Fruit fly (Drosophila melanogaster) whole organism, pupa: ENCODE measurements around the gene L2HGDH.

Experiments
- CG10348 ChIP-seq: fragments of 200-800 bp; sonication (Bioruptor generic); IDR thresholded peaks from 2 replicates; pipeline ENCODE4 v1.3.6; 2022; ENCODE audit warnings: missing biosample characterization, missing genetic modification characterization
- CG12605 ChIP-seq: fragments of 200-800 bp; sonication (Bioruptor generic); IDR thresholded peaks from 2 replicates; pipeline ENCODE4 v1.3.6; 2022; ENCODE audit warnings: missing biosample characterization, missing genetic modification characterization
- CG13204 ChIP-seq: fragments of 200-800 bp; sonication (Bioruptor generic); optimal IDR thresholded peaks from 2 replicates; lab custom pipeline; 2018; ENCODE audit warnings: missing biosample characterization, mild to moderate bottlenecking, missing genetic modification characterization, moderate library complexity
- CG14655 ChIP-seq: fragments of 200-800 bp; sonication (Bioruptor generic); optimal IDR thresholded peaks from 3 replicates; lab custom pipeline; 2017; ENCODE audit warnings: mild to moderate bottlenecking, missing biosample characterization, missing genetic modification reagents, missing genetic modification characterization
- CG15710 ChIP-seq: fragments of 200-800 bp; sonication (Bioruptor generic); optimal IDR thresholded peaks from 2 replicates; lab custom pipeline; 2018; ENCODE audit warnings: missing biosample characterization, mild to moderate bottlenecking, missing genetic modification characterization, moderate library complexity
- CG17806 ChIP-seq: fragments of 200-800 bp; sonication (Bioruptor generic); optimal IDR thresholded peaks from 2 replicates; lab custom pipeline; 2018; ENCODE audit warnings: missing biosample characterization, mild to moderate bottlenecking, missing genetic modification characterization, moderate library complexity
- CG32121 ChIP-seq: fragments of 200-800 bp; sonication (Bioruptor generic); IDR thresholded peaks from 2 replicates; pipeline ENCODE4 v1.3.6; 2022; ENCODE audit warnings: missing biosample characterization, missing genetic modification characterization
- CG34367 ChIP-seq: fragments of 200-800 bp; sonication (Bioruptor generic); optimal IDR thresholded peaks from 2 replicates; lab custom pipeline; 2018; ENCODE audit warnings: missing biosample characterization, mild to moderate bottlenecking, missing genetic modification characterization
- CG4496 ChIP-seq: fragments of 200-800 bp; sonication (Bioruptor generic); IDR thresholded peaks from 3 replicates; pipeline ENCODE4 v1.3.6; 2022; ENCODE audit warnings: missing biosample characterization, missing genetic modification characterization
- CG8159 ChIP-seq: fragments of 200-800 bp; sonication (Bioruptor generic); optimal IDR thresholded peaks from 3 replicates; lab custom pipeline; 2018; ENCODE audit warnings: missing biosample characterization, mild to moderate bottlenecking, missing genetic modification characterization, moderate library complexity
- CG8301 ChIP-seq: fragments of 200-800 bp; sonication (Bioruptor generic); optimal IDR thresholded peaks from 2 replicates; lab custom pipeline; 2018; ENCODE audit warnings: missing biosample characterization, mild to moderate bottlenecking, missing genetic modification characterization
- CG9948 ChIP-seq: fragments of 200-800 bp; sonication (Bioruptor generic); optimal IDR thresholded peaks from 2 replicates; lab custom pipeline; 2018; ENCODE audit warnings: missing biosample characterization, mild to moderate bottlenecking, missing genetic modification characterization, moderate library complexity
- D1 ChIP-seq: fragments of 200-800 bp; sonication (Bioruptor generic); optimal IDR thresholded peaks from 2 replicates; lab custom pipeline; 2018; ENCODE audit warnings: missing biosample characterization, mild to moderate bottlenecking, missing genetic modification characterization, moderate library complexity
- EcR ChIP-seq: fragments of 200-800 bp; sonication (Bioruptor generic); optimal IDR thresholded peaks from 3 replicates; lab custom pipeline; 2019; ENCODE audit warnings: missing biosample characterization, missing genetic modification characterization, mild to moderate bottlenecking, moderate library complexity, missing genetic modification reagents
- Ets98B ChIP-seq: fragments of 200-800 bp; sonication (Bioruptor generic); IDR thresholded peaks from 2 replicates; pipeline ENCODE4 v1.3.6; 2022; ENCODE audit warnings: missing biosample characterization, missing genetic modification characterization
- Pif1A ChIP-seq: fragments of 200-800 bp; sonication (Bioruptor generic); optimal IDR thresholded peaks from 3 replicates; lab custom pipeline; 2016; ENCODE audit warnings: missing biosample characterization, missing genetic modification characterization
- Pif1B ChIP-seq: fragments of 200-800 bp; sonication (Bioruptor generic); optimal IDR thresholded peaks from 3 replicates; lab custom pipeline; 2016; ENCODE audit warnings: missing biosample characterization, missing genetic modification characterization
- Snoo ChIP-seq: fragments of 200-800 bp; sonication (Bioruptor generic); optimal IDR thresholded peaks from 3 replicates; lab custom pipeline; 2017; ENCODE audit warnings: missing biosample characterization, mild to moderate bottlenecking, missing genetic modification characterization, inconsistent platforms
- fd96Ca ChIP-seq: fragments of 200-800 bp; sonication (Bioruptor generic); IDR thresholded peaks from 3 replicates; pipeline ENCODE4 v1.3.6; 2022; ENCODE audit warnings: missing biosample characterization, missing genetic modification characterization
- gl ChIP-seq: fragments of 200-800 bp; sonication (Bioruptor generic); optimal IDR thresholded peaks from 2 replicates; lab custom pipeline; 2018; ENCODE audit warnings: missing biosample characterization, mild to moderate bottlenecking, missing genetic modification characterization
- rn ChIP-seq: fragments of 200-800 bp; sonication (Bioruptor generic); IDR thresholded peaks from 2 replicates; pipeline ENCODE4 v1.3.6; 2022; ENCODE audit warnings: missing biosample characterization, missing genetic modification characterization

L2HGDH gene

DNA sequence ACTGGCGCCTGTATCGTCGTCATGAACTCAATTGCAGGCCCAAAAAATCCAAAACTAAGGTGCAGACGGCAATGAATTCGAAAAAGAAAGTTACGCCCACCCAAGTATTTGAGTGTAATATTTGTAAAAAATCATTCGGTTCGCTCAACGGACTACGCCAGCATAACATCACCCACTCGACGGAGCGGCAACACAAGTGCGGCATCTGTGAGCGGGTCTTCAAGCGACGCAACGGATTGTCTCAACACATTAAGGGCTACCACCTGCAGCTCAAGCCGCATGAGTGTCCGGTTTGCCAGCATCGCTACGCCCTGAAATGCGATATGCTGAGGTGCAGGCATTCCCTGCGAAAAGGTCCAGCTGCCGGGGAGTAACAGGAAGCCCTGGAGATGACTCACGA lies 2.5 kb upstream of the L2HGDH start:
- TF ChIP-seq CG14655 (no peak), Pif1B (no peak), EcR (GFP tag; lab: Kevin White, UChicago) (no peak), rn (GFP tag; lab: Robert Waterston, UW) (no peak), CG15710 (tag; lab: Kevin White, UChicago) (no peak), CG13204 (GFP tag; lab: Kevin White, UChicago) (no peak), CG34367 (tag; lab: Kevin White, UChicago) (no peak), CG32121 (GFP tag; lab: Robert Waterston, UW) (no peak), CG9948 (tag; lab: Kevin White, UChicago) (no peak), CG4496 (no peak), CG17806 (tag; lab: Kevin White, UChicago) (no peak)

DNA sequence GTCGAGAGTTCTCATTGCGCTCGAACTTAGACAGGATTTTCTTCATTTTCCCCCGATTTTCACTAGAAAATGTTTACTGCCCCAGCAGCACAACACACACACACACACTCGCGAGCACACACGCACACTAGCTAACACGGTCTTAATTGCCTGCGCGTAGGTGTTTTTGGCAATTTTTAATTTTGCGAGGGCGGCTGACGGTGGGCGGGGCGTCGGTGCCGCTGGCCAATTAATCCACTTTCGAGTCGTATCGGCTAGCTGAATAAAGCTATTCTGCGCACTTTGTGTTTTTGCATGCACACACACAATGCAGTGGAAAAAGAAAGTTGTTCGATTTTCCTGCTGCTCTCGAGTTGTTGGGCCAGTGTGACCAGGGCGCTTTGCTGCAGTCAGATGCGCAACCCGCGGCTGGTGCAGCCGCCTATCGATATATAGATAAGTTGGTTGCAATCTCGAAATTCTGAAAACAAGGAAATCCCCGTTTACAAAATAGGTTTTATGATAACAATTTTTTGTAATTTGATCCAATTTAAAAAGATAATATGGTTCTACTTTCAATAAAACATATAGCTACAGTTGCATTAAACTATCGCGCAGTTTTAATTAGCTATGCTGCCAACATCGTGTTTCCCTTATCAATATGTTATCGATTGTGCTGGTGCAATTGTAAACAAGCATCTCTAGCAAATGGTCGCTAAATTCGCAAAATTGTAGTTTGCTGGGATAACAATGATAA lies 5.7 kb downstream of the L2HGDH start, which contains the start of the genes Nak and Tango6:
Gene Nak, minus strand, starts transcription at position 375 of the 736 bp plus-strand sequence.
Gene Tango6, plus strand, starts transcription at position 659 of the 736 bp plus-strand sequence.
- no peak for TF ChIP-seq CG34367 (tag; lab: Kevin White, UChicago)
- TF ChIP-seq CG8159, result peak; percentile 33
- TF ChIP-seq Pif1A (GFP tag; lab: Kevin White, UChicago), result no peak
- TF ChIP-seq CG8301 (tag; lab: Kevin White, UChicago), result no peak
- no peak for TF ChIP-seq CG10348 (GFP tag; lab: Robert Waterston, UW)
- TF ChIP-seq gl (tag; lab: Kevin White, UChicago), result no peak
- no peak for TF ChIP-seq CG9948 (tag; lab: Kevin White, UChicago)
- no peak for TF ChIP-seq fd96Ca (GFP tag; lab: Robert Waterston, UW)
- no peak for TF ChIP-seq CG14655
- no peak for TF ChIP-seq Pif1B
- TF ChIP-seq CG15710 (tag; lab: Kevin White, UChicago), result peak; percentile 25
- TF ChIP-seq Snoo (tag; lab: Kevin White, UChicago), result no peak
- no peak for TF ChIP-seq Ets98B (GFP tag; lab: Robert Waterston, UW)
- TF ChIP-seq CG4496, result no peak
- no peak for TF ChIP-seq CG12605 (GFP tag; lab: Robert Waterston, UW)
- TF ChIP-seq CG13204 (GFP tag; lab: Kevin White, UChicago), result no peak
- TF ChIP-seq CG32121 (GFP tag; lab: Robert Waterston, UW), result no peak
- no peak for TF ChIP-seq rn (GFP tag; lab: Robert Waterston, UW)
- peak; percentile 27 for TF ChIP-seq EcR (GFP tag; lab: Kevin White, UChicago)
- no peak for TF ChIP-seq CG17806 (tag; lab: Kevin White, UChicago)
- TF ChIP-seq, all 21 proteins: peak for 3

DNA sequence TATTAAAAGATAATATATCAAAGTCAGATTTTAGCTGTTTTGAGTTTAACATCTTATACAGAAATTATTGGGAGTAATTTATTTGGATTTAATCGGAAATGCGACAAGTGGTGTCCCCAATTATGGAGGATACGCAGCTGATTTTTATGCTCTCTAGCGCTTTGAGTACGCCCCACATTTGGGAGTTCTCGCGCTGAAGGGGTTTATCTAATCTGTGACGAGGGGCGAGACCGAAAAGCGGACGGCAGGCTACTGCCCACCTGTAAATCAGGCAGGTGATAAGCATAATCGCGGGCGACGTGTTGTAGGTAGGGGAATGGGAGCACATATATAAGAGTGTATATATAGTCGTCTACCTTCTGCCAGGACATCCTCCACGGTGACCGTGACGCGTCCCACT lies 6.4 kb downstream of the L2HGDH start:
- TF ChIP-seq Pif1A (GFP tag; lab: Kevin White, UChicago) (no peak), CG15710 (tag; lab: Kevin White, UChicago) (no peak)
- TF ChIP-seq, all 21 proteins: peak for 0

DNA sequence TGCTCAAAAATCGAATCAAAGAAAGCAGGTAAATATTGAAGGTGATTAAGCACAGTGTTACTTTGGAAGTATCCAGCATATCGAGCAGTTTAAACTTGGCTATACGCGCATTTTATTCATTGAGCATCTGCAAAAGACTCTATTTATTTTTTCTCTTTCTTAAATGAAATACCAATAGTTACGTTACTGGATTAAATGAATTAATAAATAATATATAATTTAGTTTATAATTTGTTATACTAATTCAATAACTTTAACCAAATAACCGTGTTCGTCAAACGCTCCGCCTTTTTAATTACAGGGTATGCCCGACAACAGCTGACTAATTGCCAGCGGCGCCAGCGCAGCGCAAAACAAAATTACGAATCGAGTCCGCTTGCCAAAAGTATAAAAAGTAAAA lies 7.4 kb downstream of the L2HGDH start:
- TF ChIP-seq D1, result no peak
- TF ChIP-seq rn (GFP tag; lab: Robert Waterston, UW), result no peak
- no peak for TF ChIP-seq Pif1A (GFP tag; lab: Kevin White, UChicago)
- no peak for TF ChIP-seq gl (tag; lab: Kevin White, UChicago)
- peak; percentile 56; the same call in 1 of the 2 replicates for TF ChIP-seq CG32121 (GFP tag; lab: Robert Waterston, UW)
- no peak for TF ChIP-seq CG9948 (tag; lab: Kevin White, UChicago)
- TF ChIP-seq CG8301 (tag; lab: Kevin White, UChicago), result no peak
- TF ChIP-seq EcR (GFP tag; lab: Kevin White, UChicago), result no peak
- no peak for TF ChIP-seq CG15710 (tag; lab: Kevin White, UChicago)
- TF ChIP-seq CG14655, result no peak
- TF ChIP-seq fd96Ca (GFP tag; lab: Robert Waterston, UW), result 0 out of 3 replicates have a peak, but pooled peaks have one; percentile 14
- TF ChIP-seq CG34367 (tag; lab: Kevin White, UChicago), result no peak
- TF ChIP-seq CG13204 (GFP tag; lab: Kevin White, UChicago), result no peak
- TF ChIP-seq CG8159, result no peak
- no peak for TF ChIP-seq CG10348 (GFP tag; lab: Robert Waterston, UW)
- no peak for TF ChIP-seq CG12605 (GFP tag; lab: Robert Waterston, UW)
- TF ChIP-seq Pif1B, result no peak
- peak; percentile 58; the same call in 1 of the 3 replicates for TF ChIP-seq CG4496
- peak; percentile 49 for TF ChIP-seq Ets98B (GFP tag; lab: Robert Waterston, UW)
- TF ChIP-seq CG17806 (tag; lab: Kevin White, UChicago), result peak; percentile 0
- no peak for TF ChIP-seq Snoo (tag; lab: Kevin White, UChicago)

DNA sequence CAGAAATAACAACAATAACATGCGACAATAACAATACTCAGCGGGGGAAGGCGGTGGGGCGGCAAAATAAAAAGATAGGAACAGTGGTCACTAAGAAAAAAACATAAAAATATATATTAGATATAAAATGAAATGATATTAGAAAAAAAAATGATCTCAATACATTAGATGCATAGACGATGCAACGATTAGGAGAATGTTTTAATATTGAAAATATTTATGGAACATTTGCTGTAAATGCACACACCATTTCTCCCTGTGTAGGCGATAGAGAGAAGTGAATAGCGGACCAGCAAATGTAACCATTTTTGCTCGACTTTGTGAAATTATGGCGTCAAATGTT lies 8.1 kb downstream of the L2HGDH start:
- TF ChIP-seq CG8301 (tag; lab: Kevin White, UChicago), result peak; percentile 37
- TF ChIP-seq CG34367 (tag; lab: Kevin White, UChicago), result no peak
- peak; percentile 57; the same call in 2 of the 3 replicates for TF ChIP-seq fd96Ca (GFP tag; lab: Robert Waterston, UW)
- no peak for TF ChIP-seq rn (GFP tag; lab: Robert Waterston, UW)
- peak; percentile 53 for TF ChIP-seq CG14655
- peak; percentile 85 for TF ChIP-seq CG12605 (GFP tag; lab: Robert Waterston, UW)
- TF ChIP-seq CG4496, result peak; percentile 88
- TF ChIP-seq CG13204 (GFP tag; lab: Kevin White, UChicago), result no peak
- TF ChIP-seq CG10348 (GFP tag; lab: Robert Waterston, UW), result no peak
- TF ChIP-seq Ets98B (GFP tag; lab: Robert Waterston, UW), result peak; percentile 79
- TF ChIP-seq Pif1B, result no peak
- TF ChIP-seq Snoo (tag; lab: Kevin White, UChicago), result no peak
- TF ChIP-seq CG15710 (tag; lab: Kevin White, UChicago), result peak; percentile 38
- TF ChIP-seq D1, result no peak
- peak; percentile 56 for TF ChIP-seq CG8159
- peak; percentile 84 for TF ChIP-seq CG32121 (GFP tag; lab: Robert Waterston, UW)
- TF ChIP-seq EcR (GFP tag; lab: Kevin White, UChicago), result no peak
- TF ChIP-seq Pif1A (GFP tag; lab: Kevin White, UChicago), result no peak
- TF ChIP-seq CG17806 (tag; lab: Kevin White, UChicago), result peak; percentile 62
- TF ChIP-seq CG9948 (tag; lab: Kevin White, UChicago), result peak; percentile 47
- TF ChIP-seq gl (tag; lab: Kevin White, UChicago), result no peak
